Worm (Caenorhabditis elegans) whole organism, early embryonic: Measurements from ENCODE around the gene sre-49.

Experiments used
- B0310.2 ChIP-seq: sonication (generic microtip); optimal IDR thresholded peaks from 2 replicates; lab custom pipeline; 2016; ENCODE audit warnings: mild to moderate bottlenecking, missing genetic modification characterization, missing compliant biosample characterization
- F13C5.2 ChIP-seq: sonication (generic microtip); optimal IDR thresholded peaks from 2 replicates; lab custom pipeline; 2017; ENCODE audit warnings: mild to moderate bottlenecking, missing genetic modification characterization, inconsistent platforms, missing compliant biosample characterization
- aly-1 ChIP-seq: sonication (generic microtip); optimal IDR thresholded peaks from 2 replicates; lab custom pipeline; 2016; ENCODE audit warnings: missing genetic modification characterization, missing compliant biosample characterization
- ama-1 ChIP-seq: fragments of 150-350 bp; optimal IDR thresholded peaks from 2 replicates; lab custom pipeline; 2014
- ceh-13 ChIP-seq: fragments of 200-800 bp; sonication (Bioruptor generic); optimal IDR thresholded peaks from 2 replicates; lab custom pipeline; 2018; ENCODE audit warnings: mild to moderate bottlenecking, missing genetic modification characterization, missing compliant biosample characterization
- ceh-36 ChIP-seq: sonication (generic microtip); optimal IDR thresholded peaks from 2 replicates; lab custom pipeline; 2016; ENCODE audit warnings: missing genetic modification characterization, inconsistent platforms, missing compliant biosample characterization
- ets-7 ChIP-seq: sonication (generic microtip); optimal IDR thresholded peaks from 2 replicates; lab custom pipeline; 2016; ENCODE audit warnings: missing genotype, missing genetic modification characterization, missing compliant biosample characterization
- flt-1 ChIP-seq: fragments of 200-800 bp; sonication (Bioruptor generic); IDR thresholded peaks from 2 replicates; pipeline ENCODE4 v1.3.6; 2022; ENCODE audit warnings: missing genetic modification characterization, missing compliant biosample characterization
- hmbx-1 ChIP-seq: sonication (generic microtip); optimal IDR thresholded peaks from 2 replicates; lab custom pipeline; 2016; ENCODE audit warnings: mild to moderate bottlenecking, missing genetic modification characterization, missing compliant biosample characterization
- hmg-4 ChIP-seq: fragments of 200-800 bp; sonication (Bioruptor generic); optimal IDR thresholded peaks from 2 replicates; lab custom pipeline; 2018; ENCODE audit warnings: mild to moderate bottlenecking, missing genetic modification characterization, missing compliant biosample characterization
- hnd-1 ChIP-seq: sonication (generic microtip); optimal IDR thresholded peaks from 2 replicates; lab custom pipeline; 2016; ENCODE audit warnings: missing genetic modification characterization, missing compliant biosample characterization
- pes-1 ChIP-seq: fragments of 200-800 bp; sonication (Bioruptor generic); IDR thresholded peaks from 2 replicates; pipeline ENCODE4 v1.3.6; 2022; ENCODE audit warnings: missing genetic modification reagents, missing genetic modification characterization, missing compliant biosample characterization
- scrt-1 ChIP-seq: fragments of 200-800 bp; sonication (Bioruptor generic); IDR thresholded peaks from 2 replicates; pipeline ENCODE4 v1.3.6; 2022; ENCODE audit warnings: missing genetic modification characterization, missing compliant biosample characterization
- sea-1 ChIP-seq: fragments of 200-800 bp; sonication (Bioruptor generic); conservative IDR thresholded peaks from 2 replicates; pipeline ENCODE4 v1.3.6; 2022; ENCODE audit warnings: missing genetic modification characterization, missing compliant biosample characterization
- tbx-11 ChIP-seq: fragments of 200-800 bp; sonication (Bioruptor generic); IDR thresholded peaks from 2 replicates; pipeline ENCODE4 v1.3.6; 2022; ENCODE audit warnings: missing genetic modification characterization, missing compliant biosample characterization
- tbx-37 ChIP-seq: fragments of 200-800 bp; sonication (Bioruptor generic); conservative IDR thresholded peaks from 2 replicates; pipeline ENCODE4 v1.3.6; 2022; ENCODE audit warnings: missing genetic modification reagents, missing genetic modification characterization, missing compliant biosample characterization
- tra-4 ChIP-seq: sonication (generic microtip); optimal IDR thresholded peaks from 2 replicates; lab custom pipeline; 2017; ENCODE audit warnings: missing genetic modification characterization, missing compliant biosample characterization

Gene sre-49

ce11 chrII:12332624-12333023 lies 14.0 kb downstream of the sre-49 start, which contains the start of gene sre-54:
Gene sre-54, plus strand, starts transcription at chrII:12332924.
- TF ChIP-seq sea-1 (no peak), hmg-4 (GFP tag; lab: Kevin White, UChicago) (no peak), ceh-13 (GFP tag; lab: Kevin White, UChicago) (no peak), pes-1 (GFP tag; lab: Robert Waterston, UW) (no peak), hmbx-1 (tag; lab: Kevin White, UChicago) (no peak), flt-1 (GFP tag; lab: Robert Waterston, UW) (no peak), aly-1 (tag; lab: Kevin White, UChicago) (no peak), scrt-1 (GFP tag; lab: Robert Waterston, UW) (no peak), tra-4 (tag; lab: Kevin White, UChicago) (no peak), ama-1 (no peak), F13C5.2 (tag; lab: Kevin White, UChicago) (no peak), tbx-37 (GFP tag; lab: Robert Waterston, UW) (no peak), B0310.2 (tag; lab: Kevin White, UChicago) (no peak), hnd-1 (no peak)

DNA sequence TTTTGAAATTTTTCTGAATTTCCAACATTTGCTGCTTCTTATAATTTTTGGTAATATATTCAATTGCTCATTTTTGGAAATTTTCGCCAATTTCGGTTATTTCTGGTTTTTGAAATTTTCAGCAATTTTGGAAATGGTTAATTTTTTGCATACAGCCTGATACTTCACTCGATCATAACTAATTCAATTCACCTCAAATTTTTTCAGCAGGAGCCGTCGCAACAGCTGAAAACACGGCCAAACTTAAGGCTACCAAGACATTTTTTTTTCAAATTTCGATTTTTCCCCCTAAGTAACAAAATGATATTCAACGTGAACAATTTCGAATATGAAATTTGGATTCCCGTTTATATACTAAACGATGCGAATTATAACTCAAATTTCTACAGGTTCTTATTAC lies 16.8 kb downstream of the sre-49 start, which contains the start of gene sre-52:
Gene sre-52 (plus strand): TSS at position 301 of the 400 bp plus-strand sequence.
- TF ChIP-seq tbx-37 (GFP tag; lab: Robert Waterston, UW) (no peak), scrt-1 (GFP tag; lab: Robert Waterston, UW) (no peak), sea-1 (no peak), tbx-11 (GFP tag; lab: Robert Waterston, UW) (no peak), tra-4 (tag; lab: Kevin White, UChicago) (no peak), B0310.2 (tag; lab: Kevin White, UChicago) (no peak), ets-7 (tag; lab: Kevin White, UChicago) (no peak), hnd-1 (no peak), ceh-36 (no peak)

DNA sequence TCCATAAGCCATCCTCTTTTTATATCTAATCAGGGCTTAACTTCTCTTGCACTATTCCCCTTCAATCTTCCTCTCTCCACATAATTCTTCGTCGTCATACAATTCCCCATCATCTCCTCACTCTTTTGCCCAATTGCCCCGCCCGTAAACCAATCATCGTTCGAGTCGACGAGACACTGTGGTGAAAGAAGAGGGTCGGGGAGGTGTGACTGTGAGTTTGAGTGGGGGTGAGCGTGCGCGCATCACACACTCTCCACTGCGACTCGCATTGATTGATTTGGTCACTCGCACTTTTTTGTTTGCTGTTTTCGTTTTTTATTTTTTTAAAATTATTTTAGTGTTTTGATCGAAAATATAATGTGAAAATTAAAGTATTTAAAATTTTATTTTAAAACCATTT lies 20.5 kb downstream of the sre-49 start:
- TF ChIP-seq aly-1 (tag; lab: Kevin White, UChicago) = no peak
- TF ChIP-seq pes-1 (GFP tag; lab: Robert Waterston, UW) = no peak
- no peak for TF ChIP-seq hmg-4 (GFP tag; lab: Kevin White, UChicago)
- TF ChIP-seq tbx-11 (GFP tag; lab: Robert Waterston, UW) = no peak
- TF ChIP-seq tra-4 (tag; lab: Kevin White, UChicago) = no peak
- TF ChIP-seq hnd-1 = no peak
- TF ChIP-seq flt-1 (GFP tag; lab: Robert Waterston, UW) = no peak
- peak; percentile 7 for TF ChIP-seq F13C5.2 (tag; lab: Kevin White, UChicago)
- no peak for TF ChIP-seq ets-7 (tag; lab: Kevin White, UChicago)
- no peak for TF ChIP-seq hmbx-1 (tag; lab: Kevin White, UChicago)
- TF ChIP-seq ceh-13 (GFP tag; lab: Kevin White, UChicago) = no peak
- TF ChIP-seq ceh-36 = no peak
- no peak for TF ChIP-seq ama-1
- TF ChIP-seq sea-1 = 0 out of 2 replicates have a peak, but pooled peaks have one; percentile 34

DNA sequence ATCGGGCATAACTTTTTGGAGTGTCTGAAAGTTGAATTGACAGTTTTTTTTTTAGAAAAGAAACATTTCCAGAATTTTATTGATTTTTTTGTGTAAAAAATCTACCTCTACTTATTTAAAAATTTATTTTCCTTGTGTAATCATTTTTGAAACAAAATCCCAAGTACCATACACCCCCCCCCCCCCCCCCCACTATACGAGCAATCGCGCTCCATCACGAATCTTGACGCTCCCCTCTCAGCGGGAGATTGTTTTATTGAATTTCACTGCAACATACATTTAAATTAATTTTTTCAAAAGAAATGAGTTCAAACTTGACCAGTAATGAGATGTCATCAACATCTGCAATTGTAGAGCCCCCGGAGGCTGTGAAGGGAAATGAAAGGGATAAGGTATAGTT lies 21.0 kb downstream of the sre-49 start, which contains the start of gene sop-2:
Gene sop-2 (plus strand): TSS at position 301 of the 400 bp plus-strand sequence.
- no peak for TF ChIP-seq pes-1 (GFP tag; lab: Robert Waterston, UW)
- TF ChIP-seq flt-1 (GFP tag; lab: Robert Waterston, UW) = no peak
- no peak for TF ChIP-seq ama-1
- no peak for TF ChIP-seq sea-1
- TF ChIP-seq ceh-13 (GFP tag; lab: Kevin White, UChicago) = no peak
- TF ChIP-seq tra-4 (tag; lab: Kevin White, UChicago) = no peak
- TF ChIP-seq hmbx-1 (tag; lab: Kevin White, UChicago) = no peak
- no peak for TF ChIP-seq F13C5.2 (tag; lab: Kevin White, UChicago)
- TF ChIP-seq aly-1 (tag; lab: Kevin White, UChicago) = no peak
- TF ChIP-seq scrt-1 (GFP tag; lab: Robert Waterston, UW) = no peak
- no peak for TF ChIP-seq hmg-4 (GFP tag; lab: Kevin White, UChicago)
- TF ChIP-seq ceh-36 = no peak
- TF ChIP-seq tbx-11 (GFP tag; lab: Robert Waterston, UW) = no peak
- no peak for TF ChIP-seq tbx-37 (GFP tag; lab: Robert Waterston, UW)
- TF ChIP-seq ets-7 (tag; lab: Kevin White, UChicago) = no peak
- no peak for TF ChIP-seq hnd-1
- no peak for TF ChIP-seq B0310.2 (tag; lab: Kevin White, UChicago)

- no peak for TF ChIP-seq hmbx-1 (tag; lab: Kevin White, UChicago)
- no peak for TF ChIP-seq sea-1
- TF ChIP-seq flt-1 (GFP tag; lab: Robert Waterston, UW) = no peak
- no peak for TF ChIP-seq ama-1
- TF ChIP-seq aly-1 (tag; lab: Kevin White, UChicago) = no peak
- no peak for TF ChIP-seq ets-7 (tag; lab: Kevin White, UChicago)
- no peak for TF ChIP-seq scrt-1 (GFP tag; lab: Robert Waterston, UW)
- TF ChIP-seq hmg-4 (GFP tag; lab: Kevin White, UChicago) = no peak
- no peak for TF ChIP-seq pes-1 (GFP tag; lab: Robert Waterston, UW)
- no peak for TF ChIP-seq F13C5.2 (tag; lab: Kevin White, UChicago)
- no peak for TF ChIP-seq tra-4 (tag; lab: Kevin White, UChicago)
- TF ChIP-seq ceh-13 (GFP tag; lab: Kevin White, UChicago) = no peak
- TF ChIP-seq ceh-36 = no peak
- TF ChIP-seq hnd-1 = no peak
- no peak for TF ChIP-seq tbx-37 (GFP tag; lab: Robert Waterston, UW)
- TF ChIP-seq B0310.2 (tag; lab: Kevin White, UChicago) = no peak
- TF ChIP-seq tbx-11 (GFP tag; lab: Robert Waterston, UW) = no peak
Observed at ce11 chrII:12341566-12342223, 23.1 kb downstream of the sre-49 start.

- TF ChIP-seq hnd-1 = no peak
- TF ChIP-seq F13C5.2 (tag; lab: Kevin White, UChicago) = no peak
- no peak for TF ChIP-seq hmg-4 (GFP tag; lab: Kevin White, UChicago)
- no peak for TF ChIP-seq aly-1 (tag; lab: Kevin White, UChicago)
- no peak for TF ChIP-seq tbx-37 (GFP tag; lab: Robert Waterston, UW)
- TF ChIP-seq pes-1 (GFP tag; lab: Robert Waterston, UW) = no peak
Observed at ce11 chrII:12342928-12343327, 24.3 kb downstream of the sre-49 start.
